Worm (Caenorhabditis elegans): ENCODE data around the gene dmsr-16.
A peak's percentile ranks its signal among the peaks of the same experiment; 100 is the strongest.

dmsr-16 gene

ce11 chrV:6783044-6783625 is 25.7 kb downstream of the dmsr-16 start (continued):
- no peak for TF ChIP-seq F57A8.1 (GFP tag; optimal IDR thresholded peaks at IDR 0.05)
- peak; percentile 25 for TF ChIP-seq repo-1 (tag; optimal IDR thresholded peaks at IDR 0.05)
- TF ChIP-seq hlh-26 (GFP tag; conservative IDR thresholded peaks at IDR 0.05), result no peak
- TF ChIP-seq F33H1.4 (GFP tag; IDR thresholded peaks at IDR 0.05), result peak; percentile 21; the same call in 1 of the 2 replicates
- no peak for TF ChIP-seq ama-1 (optimal IDR thresholded peaks at IDR 0.05)
- TF ChIP-seq ama-1 (GFP tag; optimal IDR thresholded peaks at IDR 0.05), result peak in 1 of 2 experiments; percentile 69
- TF ChIP-seq lin-54 (GFP tag; optimal IDR thresholded peaks at IDR 0.05), result peak; percentile 46
- TF ChIP-seq xnd-1 (tag; optimal IDR thresholded peaks at IDR 0.05), result peak; percentile 50
- TF ChIP-seq mxl-1 (tag; optimal IDR thresholded peaks at IDR 0.05), result peak; percentile 39
- peak; percentile 57 for TF ChIP-seq lsl-1 (GFP tag; optimal IDR thresholded peaks at IDR 0.05)
- TF ChIP-seq attf-6 (GFP tag; IDR thresholded peaks at IDR 0.05), result peak; percentile 65; the same call in 1 of the 2 replicates
- TF ChIP-seq snpc-1.1 (tag; optimal IDR thresholded peaks at IDR 0.05; ENCODE audit: insufficient read depth), result no peak
- TF ChIP-seq F52B5.7 (tag; optimal IDR thresholded peaks at IDR 0.05), result peak; percentile 45
- TF ChIP-seq hmg-20 (GFP tag; IDR thresholded peaks at IDR 0.05), result no peak

- TF ChIP-seq lsl-1 (GFP tag; optimal IDR thresholded peaks at IDR 0.05) (peak; percentile 81), ceh-91 (GFP tag; IDR thresholded peaks at IDR 0.05) (peak; percentile 50; the same call in 1 of the 2 replicates), F33H1.4 (GFP tag; IDR thresholded peaks at IDR 0.05) (peak; percentile 60), nhr-90 (tag; optimal IDR thresholded peaks at IDR 0.05) (no peak)
These were observed 26.6 kb downstream of the dmsr-16 start for ce11 chrV:6782260-6782659.

ce11 chrV:6780676-6781075 is 28.2 kb downstream of the dmsr-16 start:
- TF ChIP-seq sdz-38 (tag; optimal IDR thresholded peaks at IDR 0.05) (no peak), nhr-27 (tag; optimal IDR thresholded peaks at IDR 0.05) (no peak), Y56A3A.18 (GFP tag; IDR thresholded peaks at IDR 0.05) (no peak), ceh-27 (GFP tag; optimal IDR thresholded peaks at IDR 0.05) (no peak), snpc-4 (GFP tag; optimal IDR thresholded peaks at IDR 0.05) (no peak), snpc-4 (tag; optimal IDR thresholded peaks at IDR 0.05) (no peak), cebp-2 (GFP tag; IDR thresholded peaks at IDR 0.05) (0 out of 2 replicates have a peak, but pooled peaks have one; percentile 26), hmg-1.2 (GFP tag; IDR thresholded peaks at IDR 0.05) (no peak), nhr-90 (tag; optimal IDR thresholded peaks at IDR 0.05) (no peak)

- TF ChIP-seq rpc-1 (optimal IDR thresholded peaks at IDR 0.05) (no peak), rpc-1 (tag; optimal IDR thresholded peaks at IDR 0.05) (no peak), F49E8.2 (tag; optimal IDR thresholded peaks at IDR 0.05; ENCODE audit: insufficient read depth) (no peak), ceh-79 (tag; optimal IDR thresholded peaks at IDR 0.05) (no peak)
These were observed 28.7 kb downstream of the dmsr-16 start, which contains the start of gene ZC404.15 for ce11 chrV:6780166-6780565. TSS of gene ZC404.15 (plus strand) at chrV:6780466.

ce11 chrV:6778457-6778856 is 30.4 kb downstream of the dmsr-16 start:
- TF ChIP-seq cebp-1 (GFP tag; IDR thresholded peaks at IDR 0.05) (no peak), cebp-1 (tag; optimal IDR thresholded peaks at IDR 0.05) (no peak), madf-8 (GFP tag; conservative IDR thresholded peaks at IDR 0.05) (no peak), ama-1 (optimal IDR thresholded peaks at IDR 0.05) (no peak), ama-1 (GFP tag; optimal IDR thresholded peaks at IDR 0.05) (no peak), F57A8.1 (GFP tag; optimal IDR thresholded peaks at IDR 0.05) (no peak), snpc-1.3 (tag; optimal IDR thresholded peaks at IDR 0.05; ENCODE audit: insufficient read depth) (no peak), tlf-1 (GFP tag; optimal IDR thresholded peaks at IDR 0.05) (no peak), ztf-25 (GFP tag; IDR thresholded peaks at IDR 0.05) (no peak), C17E4.6 (GFP tag; IDR thresholded peaks at IDR 0.05) (no peak), mxl-1 (tag; optimal IDR thresholded peaks at IDR 0.05) (no peak), ceh-91 (GFP tag; IDR thresholded peaks at IDR 0.05) (no peak), lin-54 (GFP tag; optimal IDR thresholded peaks at IDR 0.05) (no peak), somi-1 (GFP tag; optimal IDR thresholded peaks at IDR 0.05) (no peak), ceh-58 (GFP tag; IDR thresholded peaks at IDR 0.05) (no peak), K12H6.12 (tag; optimal IDR thresholded peaks at IDR 0.05) (no peak), cebp-2 (GFP tag; IDR thresholded peaks at IDR 0.05) (no peak), lin-26 (GFP tag; IDR thresholded peaks at IDR 0.05) (no peak), sdz-38 (tag; optimal IDR thresholded peaks at IDR 0.05) (no peak), nhr-27 (tag; optimal IDR thresholded peaks at IDR 0.05) (no peak), egl-18 (GFP tag; IDR thresholded peaks at IDR 0.05) (no peak)

Data from whole organism, young adult.